Worm (Caenorhabditis elegans): ENCODE measurements around the gene Y51A2B.6.

DNA sequence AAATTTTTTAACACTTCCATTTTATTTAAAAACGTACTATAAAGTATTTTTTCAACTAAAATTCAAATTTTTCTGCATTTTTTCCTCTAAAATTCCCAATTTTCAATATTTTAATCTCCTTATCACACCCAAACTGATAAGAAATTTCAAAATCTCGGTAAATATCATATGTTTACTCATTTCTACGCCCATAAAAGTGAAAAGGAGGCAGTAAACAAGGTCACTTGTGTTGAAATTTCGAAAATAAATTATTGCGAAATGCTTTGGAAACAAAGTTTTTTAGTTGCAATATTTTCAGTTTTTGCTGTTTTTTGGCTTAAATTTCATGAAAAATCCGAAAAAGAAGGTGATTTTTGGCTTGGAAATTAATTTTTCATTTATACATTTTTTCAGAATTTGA is 22.5 kb downstream of the Y51A2B.6 start, which contains the start of gene C08E8.4:
- TF ChIP-seq fkh-10 (GFP tag; optimal IDR thresholded peaks at IDR 0.05) (no peak), hlh-4 (tag; optimal IDR thresholded peaks at IDR 0.05) (no peak), lsy-2 (tag; optimal IDR thresholded peaks at IDR 0.05) (no peak), efl-1 (optimal IDR thresholded peaks at IDR 0.05) (no peak), efl-1 (GFP tag; optimal IDR thresholded peaks at IDR 0.05 in 1 of 2) (no peak), sup-37 (GFP tag; optimal IDR thresholded peaks at IDR 0.05) (no peak), lin-13 (GFP tag; optimal IDR thresholded peaks at IDR 0.05) (no peak), jun-1 (tag; optimal IDR thresholded peaks at IDR 0.05) (no peak), lin-39 (tag; optimal IDR thresholded peaks at IDR 0.05) (no peak), ets-5 (GFP tag; IDR thresholded peaks at IDR 0.05) (no peak)

Data from whole organism, L1 larva.